Worm (Caenorhabditis elegans) whole organism, L1 larva: Measurements from ENCODE around the gene ugt-58.

Source experiments
- C16A3.4 ChIP-seq: fragments of 150-350 bp; optimal IDR thresholded peaks from 2 replicates; lab custom pipeline; 2014; ENCODE audit warnings: missing biosample characterization, missing genetic modification characterization
- aly-2 ChIP-seq: fragments of 150-350 bp; optimal IDR thresholded peaks from 2 replicates; lab custom pipeline; 2014; ENCODE audit warnings: missing biosample characterization, missing genetic modification characterization
- ama-1 ChIP-seq: fragments of 150-350 bp; optimal IDR thresholded peaks from 2 replicates; lab custom pipeline; 2014
- blmp-1 ChIP-seq: fragments of 150-350 bp; optimal IDR thresholded peaks from 2 replicates; lab custom pipeline; 2014; ENCODE audit warnings: missing biosample characterization, missing genetic modification characterization
- ceh-82 ChIP-seq, 3 experiments: fragments of 150-350 bp in 1 of 3; sonication (generic microtip) in 2 of 3; optimal IDR thresholded peaks; 2 replicates each; lab custom pipeline; 2014 to 2017; ENCODE audit warnings: missing biosample characterization in 3 of 3, missing genetic modification characterization in 3 of 3
- ceh-88 ChIP-seq: fragments of 200-800 bp; sonication (Bioruptor generic); IDR thresholded peaks from 2 replicates; pipeline ENCODE4 v1.3.6; 2022; ENCODE audit warnings: missing genetic modification characterization, missing compliant biosample characterization
- ces-1 ChIP-seq: fragments of 150-350 bp; optimal IDR thresholded peaks from 2 replicates; lab custom pipeline; 2014; ENCODE audit warnings: missing biosample characterization, missing genetic modification reagents, missing genetic modification characterization
- dpl-1 ChIP-seq, 3 experiments: fragments of 150-350 bp in 2 of 3; sonication (generic microtip) in 1 of 3; optimal IDR thresholded peaks; 2 replicates each; lab custom pipeline; 2014 to 2017; ENCODE audit warnings: missing biosample characterization in 3 of 3, missing genetic modification characterization in 3 of 3, missing genetic modification reagents in 3 of 3
- dsc-1 ChIP-seq: sonication (generic microtip); optimal IDR thresholded peaks from 2 replicates; lab custom pipeline; 2016; ENCODE audit warnings: mild to moderate bottlenecking, missing genetic modification characterization, missing compliant biosample characterization
- efl-1 ChIP-seq, 4 experiments: fragments of 150-350 bp; optimal IDR thresholded peaks in 3 of 4; peaks in 1 of 4; 1 replicate in 1 of 4; 2 replicates in 3 of 4; lab custom pipeline; 2014; ENCODE audit warnings: missing biosample characterization in 2 of 4, missing genetic modification characterization in 2 of 4, missing genetic modification reagents in 2 of 4
- egl-27 ChIP-seq, 2 experiments: fragments of 150-350 bp in 1 of 2; sonication (generic microtip); optimal IDR thresholded peaks; 3 replicates each; lab custom pipeline; 2017 to 2018; ENCODE audit warnings: missing biosample characterization in 2 of 2, missing genetic modification characterization in 2 of 2, missing genetic modification reagents in 2 of 2
- elt-2 ChIP-seq: sonication (generic microtip); optimal IDR thresholded peaks from 2 replicates; lab custom pipeline; 2016; ENCODE audit warnings: missing genetic modification characterization, mild to moderate bottlenecking, inconsistent platforms, missing compliant biosample characterization, missing genetic modification reagents
- elt-3 ChIP-seq, 6 experiments: fragments of 150-350 bp in 1 of 6; sonication (generic microtip); optimal IDR thresholded peaks; 2 replicates each; lab custom pipeline; 2017 to 2018; ENCODE audit warnings: missing biosample characterization in 6 of 6, missing genetic modification characterization in 6 of 6, inconsistent platforms in 1 of 6
- hlh-17 ChIP-seq: fragments of 200-800 bp; sonication (Bioruptor generic); optimal IDR thresholded peaks from 2 replicates; lab custom pipeline; 2018; ENCODE audit warnings: missing genetic modification characterization, mild to moderate bottlenecking, missing compliant biosample characterization, moderate library complexity, borderline replicate concordance
- hlh-4 ChIP-seq: sonication (generic microtip); optimal IDR thresholded peaks from 2 replicates; lab custom pipeline; 2016; ENCODE audit warnings: mild to moderate bottlenecking, missing genetic modification characterization, missing compliant biosample characterization
- hpl-2 ChIP-seq: fragments of 150-350 bp; optimal IDR thresholded peaks from 2 replicates; lab custom pipeline; 2014; ENCODE audit warnings: missing biosample characterization, missing genetic modification reagents, missing genetic modification characterization
- jun-1 ChIP-seq: fragments of 150-350 bp; optimal IDR thresholded peaks from 2 replicates; lab custom pipeline; 2014; ENCODE audit warnings: missing biosample characterization, missing genetic modification reagents, missing genetic modification characterization
- lin-14 ChIP-seq: fragments of 200-800 bp; sonication (Bioruptor generic); optimal IDR thresholded peaks from 2 replicates; lab custom pipeline; 2018; ENCODE audit warnings: mild to moderate bottlenecking, missing genetic modification characterization, moderate library complexity, missing compliant biosample characterization
- lin-15B ChIP-seq: fragments of 150-350 bp; sonication (generic microtip); optimal IDR thresholded peaks from 3 replicates; lab custom pipeline; 2014; ENCODE audit warnings: missing biosample characterization, missing genetic modification characterization
- lin-35 ChIP-seq, 2 experiments: fragments of 150-350 bp; optimal IDR thresholded peaks; 2 replicates each; lab custom pipeline; 2014; ENCODE audit warnings: missing biosample characterization in 2 of 2, missing genetic modification characterization in 2 of 2, missing genetic modification reagents in 2 of 2
- lsy-2 ChIP-seq, 2 experiments: fragments of 150-350 bp; optimal IDR thresholded peaks; 2 replicates each; lab custom pipeline; 2014; ENCODE audit warnings: missing biosample characterization in 2 of 2, missing genetic modification characterization in 2 of 2
- mdl-1 ChIP-seq, 2 experiments: fragments of 150-350 bp; optimal IDR thresholded peaks; 2 replicates each; lab custom pipeline; 2014 to 2017; ENCODE audit warnings: missing biosample characterization in 2 of 2, missing genetic modification characterization in 2 of 2, inconsistent platforms in 1 of 2
- mep-1 ChIP-seq: fragments of 150-350 bp; optimal IDR thresholded peaks from 2 replicates; lab custom pipeline; 2014; ENCODE audit warnings: missing biosample characterization, missing genetic modification characterization
- nhr-11 ChIP-seq: fragments of 150-350 bp; optimal IDR thresholded peaks from 2 replicates; lab custom pipeline; 2014; ENCODE audit warnings: missing biosample characterization, missing genetic modification characterization
- nhr-19 ChIP-seq: fragments of 200-800 bp; sonication (Bioruptor generic); conservative IDR thresholded peaks from 2 replicates; pipeline ENCODE4 v1.3.6; 2022; ENCODE audit warnings: missing genetic modification characterization, missing compliant biosample characterization
- nhr-20 ChIP-seq: sonication (generic microtip); optimal IDR thresholded peaks from 2 replicates; lab custom pipeline; 2016; ENCODE audit warnings: mild to moderate bottlenecking, missing genetic modification characterization, missing compliant biosample characterization
- nhr-47 ChIP-seq: sonication (generic microtip); optimal IDR thresholded peaks from 2 replicates; lab custom pipeline; 2016; ENCODE audit warnings: mild to moderate bottlenecking, missing genetic modification characterization, moderate library complexity, missing compliant biosample characterization
- nhr-71 ChIP-seq: sonication (generic microtip); optimal IDR thresholded peaks from 2 replicates; lab custom pipeline; 2016; ENCODE audit warnings: mild to moderate bottlenecking, missing genetic modification characterization, moderate library complexity, missing compliant biosample characterization
- nhr-85 ChIP-seq: sonication (generic microtip); peaks from one replicate; lab custom pipeline; 2016; ENCODE audit warnings: missing genetic modification characterization, inconsistent platforms, missing compliant biosample characterization
- nhr-90 ChIP-seq: sonication (generic microtip); optimal IDR thresholded peaks from 2 replicates; lab custom pipeline; 2016; ENCODE audit warnings: mild to moderate bottlenecking, missing genetic modification characterization, missing compliant biosample characterization; ENCODE audit not compliant: poor library complexity
- pqm-1 ChIP-seq: sonication (generic microtip); optimal IDR thresholded peaks from 3 replicates; lab custom pipeline; 2017; ENCODE audit warnings: missing biosample characterization, missing genetic modification characterization
- rnt-1 ChIP-seq: sonication (generic microtip); optimal IDR thresholded peaks from 2 replicates; lab custom pipeline; 2016; ENCODE audit warnings: mild to moderate bottlenecking, missing genetic modification characterization, moderate library complexity, missing compliant biosample characterization
- skn-1 ChIP-seq: fragments of 150-350 bp; optimal IDR thresholded peaks from 2 replicates; lab custom pipeline; 2014; ENCODE audit warnings: missing biosample characterization, missing genetic modification characterization
- snu-23 ChIP-seq: sonication (generic microtip); optimal IDR thresholded peaks from 2 replicates; lab custom pipeline; 2016; ENCODE audit warnings: missing genetic modification characterization, missing compliant biosample characterization
- sox-4 ChIP-seq: sonication (generic microtip); optimal IDR thresholded peaks from 2 replicates; lab custom pipeline; 2016; ENCODE audit warnings: missing genetic modification characterization, missing compliant biosample characterization
- swsn-7 ChIP-seq: sonication (generic microtip); optimal IDR thresholded peaks from 2 replicates; lab custom pipeline; 2016; ENCODE audit warnings: missing genetic modification characterization, missing compliant biosample characterization
- tbx-2 ChIP-seq: sonication (generic microtip); optimal IDR thresholded peaks from 2 replicates; lab custom pipeline; 2016; ENCODE audit warnings: missing genetic modification characterization, missing compliant biosample characterization
- unc-130 ChIP-seq: fragments of 150-350 bp; optimal IDR thresholded peaks from 2 replicates; lab custom pipeline; 2017; ENCODE audit warnings: missing biosample characterization, missing genetic modification characterization, inconsistent platforms
- xbp-1 ChIP-seq: sonication (generic microtip); optimal IDR thresholded peaks from 2 replicates; lab custom pipeline; 2016; ENCODE audit warnings: missing genetic modification characterization, missing compliant biosample characterization
- zag-1 ChIP-seq: fragments of 150-350 bp; optimal IDR thresholded peaks from 2 replicates; lab custom pipeline; 2014; ENCODE audit warnings: missing biosample characterization, missing genetic modification characterization

The ugt-58 gene

DNA sequence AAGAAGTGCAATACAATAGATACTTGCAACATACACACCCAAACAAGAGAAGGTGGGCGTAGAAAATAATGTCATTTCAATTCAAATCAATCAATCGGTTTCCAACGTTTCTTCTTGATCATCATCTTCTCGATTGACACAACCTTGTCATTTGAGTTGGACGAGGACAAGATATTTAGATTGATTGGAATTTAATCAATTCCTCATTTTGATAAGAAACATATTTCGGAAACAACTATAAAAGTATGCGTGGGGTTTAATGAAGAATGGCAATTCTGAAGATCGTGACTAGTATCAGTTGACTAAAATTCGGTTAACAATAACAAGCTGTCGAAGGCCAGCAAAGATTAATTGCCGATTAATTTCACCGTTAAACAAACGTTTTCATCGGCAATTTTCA, 34.0 kb upstream of the ugt-58 start (continued):
- TF ChIP-seq nhr-85 (peak; percentile 91), pqm-1 (no peak), nhr-11 (tag; lab: Kevin White, UChicago) (no peak)

ce11 chrII:9619995-9620535, 33.5 kb upstream of the ugt-58 start:
- peak; percentile 11 for TF ChIP-seq skn-1 (tag; lab: Kevin White, UChicago)
- no peak for TF ChIP-seq nhr-47 (tag; lab: Kevin White, UChicago)
- TF ChIP-seq blmp-1 (tag; lab: Kevin White, UChicago), result peak; percentile 88
- peak; percentile 29 for TF ChIP-seq rnt-1 (tag; lab: Kevin White, UChicago)

DNA sequence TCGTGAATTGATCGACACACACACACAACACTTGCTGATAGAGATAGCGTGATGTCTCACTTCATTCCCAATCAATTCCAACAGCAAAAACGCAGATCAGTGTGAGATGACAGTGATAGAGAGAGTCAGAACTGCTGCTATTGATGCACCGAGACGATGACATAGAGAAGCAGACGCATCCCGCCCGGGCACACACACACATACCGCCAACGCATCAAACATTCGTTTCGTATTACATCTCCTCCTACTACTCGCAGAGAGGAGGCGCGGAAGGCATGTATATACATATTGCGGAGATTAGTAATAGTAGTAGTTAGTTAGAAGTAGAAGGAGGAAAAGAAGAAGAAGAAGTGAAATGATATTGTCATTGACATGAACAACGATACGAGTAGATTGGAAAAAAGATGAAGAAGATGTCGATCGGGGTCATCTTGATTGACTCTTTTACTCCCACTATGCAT, 32.8 kb upstream of the ugt-58 start:
- no peak for TF ChIP-seq zag-1 (tag; lab: Kevin White, UChicago)
- TF ChIP-seq ceh-82 (tag; optimal IDR thresholded peaks at IDR 0.05; lab: Kevin White, UChicago), result peak in 2 of 3 experiments; percentile 18 to 35
- peak; percentile 25 for TF ChIP-seq xbp-1 (tag; lab: Kevin White, UChicago)
- TF ChIP-seq snu-23 (GFP tag; lab: Kevin White, UChicago), result peak; percentile 79
- peak; percentile 87 for TF ChIP-seq nhr-85
- TF ChIP-seq ceh-88, result no peak
- TF ChIP-seq nhr-20 (tag; lab: Kevin White, UChicago), result peak; percentile 72
- no peak for TF ChIP-seq ces-1
- peak; percentile 30 for TF ChIP-seq aly-2 (tag; lab: Kevin White, UChicago)
- peak; percentile 17 for TF ChIP-seq nhr-47 (tag; lab: Kevin White, UChicago)
- TF ChIP-seq lin-14 (GFP tag; lab: Kevin White, UChicago), result peak; percentile 87
- TF ChIP-seq elt-2, result peak; percentile 62
- TF ChIP-seq rnt-1 (tag; lab: Kevin White, UChicago), result peak; percentile 71
- TF ChIP-seq swsn-7, result peak; percentile 36
- peak in 1 of 2 experiments; percentile 70 for TF ChIP-seq mdl-1 (tag; optimal IDR thresholded peaks at IDR 0.05; lab: Kevin White, UChicago)
- TF ChIP-seq blmp-1 (tag; lab: Kevin White, UChicago), result peak; percentile 79
- TF ChIP-seq hlh-17 (GFP tag; lab: Kevin White, UChicago), result no peak
- no peak for TF ChIP-seq sox-4 (tag; lab: Kevin White, UChicago)
- TF ChIP-seq C16A3.4, result peak; percentile 61
- TF ChIP-seq elt-3 (tag; optimal IDR thresholded peaks at IDR 0.05; lab: Kevin White, UChicago), result peak in 5 of 6 experiments; percentile 23 to 79 (median 64)
- peak; percentile 80 for TF ChIP-seq nhr-71 (tag; lab: Kevin White, UChicago)
- no peak for TF ChIP-seq hlh-4
- peak; percentile 40 for TF ChIP-seq dsc-1 (tag; lab: Kevin White, UChicago)
- peak; percentile 81 for TF ChIP-seq ama-1 (lab: Kevin White, UChicago)
- peak; percentile 59 for TF ChIP-seq unc-130 (tag; lab: Kevin White, UChicago)
- TF ChIP-seq lsy-2 (tag; optimal IDR thresholded peaks at IDR 0.05; lab: Kevin White, UChicago), result peak; percentile 26 to 55
- TF ChIP-seq hpl-2 (GFP tag; lab: Kevin White, UChicago), result no peak
- peak; percentile 4 to 64 for TF ChIP-seq lin-35 (GFP tag; optimal IDR thresholded peaks at IDR 0.05; lab: Kevin White, UChicago)
- TF ChIP-seq dpl-1 (GFP tag; optimal IDR thresholded peaks at IDR 0.05; lab: Kevin White, UChicago), result peak in 1 of 3 experiments; percentile 17
- TF ChIP-seq nhr-19, result peak; percentile 61
- TF ChIP-seq skn-1 (tag; lab: Kevin White, UChicago), result peak; percentile 32
- peak; percentile 59 for TF ChIP-seq mep-1 (tag; lab: Kevin White, UChicago)
- no peak for TF ChIP-seq lin-15B (tag; lab: Kevin White, UChicago)
- peak; percentile 0 for TF ChIP-seq tbx-2 (tag; lab: Kevin White, UChicago)
- TF ChIP-seq nhr-90, result peak; percentile 72
- TF ChIP-seq jun-1, result peak; percentile 59
- TF ChIP-seq efl-1 (optimal IDR thresholded peaks at IDR 0.05; lab: Kevin White, UChicago), result peak; percentile 33 to 43
- TF ChIP-seq efl-1 (GFP tag; optimal IDR thresholded peaks at IDR 0.05 in 1 of 2; lab: Kevin White, UChicago), result no peak
- TF ChIP-seq egl-27 (tag; optimal IDR thresholded peaks at IDR 0.05; lab: Kevin White, UChicago), result peak; percentile 2 to 38
- TF ChIP-seq, all 84 proteins: peak for 30
